Worm (Caenorhabditis elegans) whole organism, L1 larva: ENCODE results near the gene fust-1.
A peak's percentile ranks its signal among the peaks of the same experiment; 100 is the strongest.

Source experiments
- F16B12.6 ChIP-seq: fragments of 150-350 bp; optimal IDR thresholded peaks from 2 replicates; lab custom pipeline; 2014; ENCODE audit warnings: missing biosample characterization, missing genetic modification characterization
- Y116A8C.19 ChIP-seq: sonication (generic microtip); optimal IDR thresholded peaks from 2 replicates; lab custom pipeline; 2016; ENCODE audit warnings: missing compliant biosample characterization, missing genetic modification characterization, borderline replicate concordance
- blmp-1 ChIP-seq: fragments of 150-350 bp; optimal IDR thresholded peaks from 2 replicates; lab custom pipeline; 2014; ENCODE audit warnings: missing biosample characterization, missing genetic modification characterization
- ceh-8 ChIP-seq: fragments of 200-800 bp; sonication (Bioruptor generic); optimal IDR thresholded peaks from 2 replicates; lab custom pipeline; 2018; ENCODE audit warnings: mild to moderate bottlenecking, missing genetic modification characterization, moderate library complexity, missing compliant biosample characterization
- ceh-90 ChIP-seq: sonication (generic microtip); optimal IDR thresholded peaks from 2 replicates; lab custom pipeline; 2016; ENCODE audit warnings: missing genetic modification characterization, missing compliant biosample characterization
- ces-1 ChIP-seq: fragments of 150-350 bp; optimal IDR thresholded peaks from 2 replicates; lab custom pipeline; 2014; ENCODE audit warnings: missing biosample characterization, missing genetic modification reagents, missing genetic modification characterization
- dpl-1 ChIP-seq, 3 experiments: fragments of 150-350 bp in 2 of 3; sonication (generic microtip) in 1 of 3; optimal IDR thresholded peaks; 2 replicates each; lab custom pipeline; 2014 to 2017; ENCODE audit warnings: missing biosample characterization in 3 of 3, missing genetic modification characterization in 3 of 3, missing genetic modification reagents in 3 of 3
- dsc-1 ChIP-seq: sonication (generic microtip); optimal IDR thresholded peaks from 2 replicates; lab custom pipeline; 2016; ENCODE audit warnings: mild to moderate bottlenecking, missing genetic modification characterization, missing compliant biosample characterization
- efl-1 ChIP-seq, 4 experiments: fragments of 150-350 bp; optimal IDR thresholded peaks in 3 of 4; peaks in 1 of 4; 1 replicate in 1 of 4; 2 replicates in 3 of 4; lab custom pipeline; 2014; ENCODE audit warnings: missing biosample characterization in 2 of 4, missing genetic modification characterization in 2 of 4, missing genetic modification reagents in 2 of 4
- efl-3 ChIP-seq: fragments of 200-800 bp; sonication (Bioruptor generic); optimal IDR thresholded peaks from 2 replicates; lab custom pipeline; 2018; ENCODE audit warnings: mild to moderate bottlenecking, missing genetic modification characterization, missing compliant biosample characterization
- egl-13 ChIP-seq: sonication (generic microtip); optimal IDR thresholded peaks from 2 replicates; lab custom pipeline; 2016; ENCODE audit warnings: missing genotype, missing genetic modification reagents, missing genetic modification characterization, missing compliant biosample characterization
- fkh-10 ChIP-seq: sonication (generic microtip); optimal IDR thresholded peaks from 2 replicates; lab custom pipeline; 2017; ENCODE audit warnings: missing biosample characterization, missing genetic modification reagents, missing genetic modification characterization
- hlh-17 ChIP-seq: fragments of 200-800 bp; sonication (Bioruptor generic); optimal IDR thresholded peaks from 2 replicates; lab custom pipeline; 2018; ENCODE audit warnings: missing genetic modification characterization, mild to moderate bottlenecking, missing compliant biosample characterization, moderate library complexity, borderline replicate concordance
- hpl-2 ChIP-seq: fragments of 150-350 bp; optimal IDR thresholded peaks from 2 replicates; lab custom pipeline; 2014; ENCODE audit warnings: missing biosample characterization, missing genetic modification reagents, missing genetic modification characterization
- irx-1 ChIP-seq: sonication (generic microtip); optimal IDR thresholded peaks from 2 replicates; lab custom pipeline; 2016; ENCODE audit warnings: missing genetic modification characterization, missing compliant biosample characterization
- isw-1 ChIP-seq: fragments of 200-800 bp; sonication (Bioruptor generic); IDR thresholded peaks from 2 replicates; pipeline ENCODE4 v1.3.6; 2022; ENCODE audit warnings: missing genetic modification characterization, missing compliant biosample characterization
- jun-1 ChIP-seq: fragments of 150-350 bp; optimal IDR thresholded peaks from 2 replicates; lab custom pipeline; 2014; ENCODE audit warnings: missing biosample characterization, missing genetic modification reagents, missing genetic modification characterization
- lin-13 ChIP-seq: fragments of 150-350 bp; optimal IDR thresholded peaks from 2 replicates; lab custom pipeline; 2014; ENCODE audit warnings: missing biosample characterization, missing genetic modification reagents, missing genetic modification characterization
- lin-14 ChIP-seq: fragments of 200-800 bp; sonication (Bioruptor generic); optimal IDR thresholded peaks from 2 replicates; lab custom pipeline; 2018; ENCODE audit warnings: mild to moderate bottlenecking, missing genetic modification characterization, moderate library complexity, missing compliant biosample characterization
- lin-15B ChIP-seq: fragments of 150-350 bp; sonication (generic microtip); optimal IDR thresholded peaks from 3 replicates; lab custom pipeline; 2014; ENCODE audit warnings: missing biosample characterization, missing genetic modification characterization
- lin-35 ChIP-seq, 2 experiments: fragments of 150-350 bp; optimal IDR thresholded peaks; 2 replicates each; lab custom pipeline; 2014; ENCODE audit warnings: missing biosample characterization in 2 of 2, missing genetic modification characterization in 2 of 2, missing genetic modification reagents in 2 of 2
- lin-39 ChIP-seq: fragments of 150-350 bp; optimal IDR thresholded peaks from 2 replicates; lab custom pipeline; 2014; ENCODE audit warnings: missing biosample characterization, missing genetic modification reagents, missing genetic modification characterization
- mdl-1 ChIP-seq, 2 experiments: fragments of 150-350 bp; optimal IDR thresholded peaks; 2 replicates each; lab custom pipeline; 2014 to 2017; ENCODE audit warnings: missing biosample characterization in 2 of 2, missing genetic modification characterization in 2 of 2, inconsistent platforms in 1 of 2
- mef-2 ChIP-seq: fragments of 150-350 bp; optimal IDR thresholded peaks from 2 replicates; lab custom pipeline; 2014; ENCODE audit warnings: missing biosample characterization, missing genetic modification characterization
- mep-1 ChIP-seq: fragments of 150-350 bp; optimal IDR thresholded peaks from 2 replicates; lab custom pipeline; 2014; ENCODE audit warnings: missing biosample characterization, missing genetic modification characterization
- nhr-11 ChIP-seq: fragments of 150-350 bp; optimal IDR thresholded peaks from 2 replicates; lab custom pipeline; 2014; ENCODE audit warnings: missing biosample characterization, missing genetic modification characterization
- nhr-19 ChIP-seq: fragments of 200-800 bp; sonication (Bioruptor generic); conservative IDR thresholded peaks from 2 replicates; pipeline ENCODE4 v1.3.6; 2022; ENCODE audit warnings: missing genetic modification characterization, missing compliant biosample characterization
- nhr-237 ChIP-seq: fragments of 150-350 bp; optimal IDR thresholded peaks from 2 replicates; lab custom pipeline; 2014; ENCODE audit warnings: missing biosample characterization, missing genetic modification characterization
- nhr-28 ChIP-seq: fragments of 150-350 bp; optimal IDR thresholded peaks from 2 replicates; lab custom pipeline; 2014; ENCODE audit warnings: missing biosample characterization, missing genetic modification characterization
- nhr-47 ChIP-seq: sonication (generic microtip); optimal IDR thresholded peaks from 2 replicates; lab custom pipeline; 2016; ENCODE audit warnings: mild to moderate bottlenecking, missing genetic modification characterization, moderate library complexity, missing compliant biosample characterization
- nhr-71 ChIP-seq: sonication (generic microtip); optimal IDR thresholded peaks from 2 replicates; lab custom pipeline; 2016; ENCODE audit warnings: mild to moderate bottlenecking, missing genetic modification characterization, moderate library complexity, missing compliant biosample characterization
- nhr-77 ChIP-seq: fragments of 150-350 bp; optimal IDR thresholded peaks from 2 replicates; lab custom pipeline; 2014; ENCODE audit warnings: missing biosample characterization, missing genetic modification characterization
- nhr-84 ChIP-seq: sonication (generic microtip); optimal IDR thresholded peaks from 2 replicates; lab custom pipeline; 2017; ENCODE audit warnings: missing biosample characterization, missing genetic modification characterization
- nhr-85 ChIP-seq: sonication (generic microtip); peaks from one replicate; lab custom pipeline; 2016; ENCODE audit warnings: missing genetic modification characterization, inconsistent platforms, missing compliant biosample characterization
- nhr-90 ChIP-seq: sonication (generic microtip); optimal IDR thresholded peaks from 2 replicates; lab custom pipeline; 2016; ENCODE audit warnings: mild to moderate bottlenecking, missing genetic modification characterization, missing compliant biosample characterization; ENCODE audit not compliant: poor library complexity
- pax-3 ChIP-seq: fragments of 200-800 bp; sonication (Bioruptor generic); optimal IDR thresholded peaks from 2 replicates; lab custom pipeline; 2018; ENCODE audit warnings: mild to moderate bottlenecking, missing genetic modification characterization, moderate library complexity, missing compliant biosample characterization
- rnt-1 ChIP-seq: sonication (generic microtip); optimal IDR thresholded peaks from 2 replicates; lab custom pipeline; 2016; ENCODE audit warnings: mild to moderate bottlenecking, missing genetic modification characterization, moderate library complexity, missing compliant biosample characterization
- snpc-4 ChIP-seq: fragments of 150-350 bp; optimal IDR thresholded peaks from 2 replicates; lab custom pipeline; 2014; ENCODE audit warnings: missing biosample characterization, missing genetic modification characterization
- tbx-2 ChIP-seq: sonication (generic microtip); optimal IDR thresholded peaks from 2 replicates; lab custom pipeline; 2016; ENCODE audit warnings: missing genetic modification characterization, missing compliant biosample characterization
- unc-30 ChIP-seq: sonication (generic microtip); optimal IDR thresholded peaks from 2 replicates; lab custom pipeline; 2017; ENCODE audit warnings: missing biosample characterization, missing genetic modification characterization
- unc-62 ChIP-seq: fragments of 150-350 bp; optimal IDR thresholded peaks from 2 replicates; lab custom pipeline; 2014; ENCODE audit warnings: missing biosample characterization, missing genetic modification reagents, missing genetic modification characterization
- unc-98 ChIP-seq: fragments of 200-800 bp; sonication (Bioruptor generic); IDR thresholded peaks from 2 replicates; pipeline ENCODE4 v1.3.6; 2022; ENCODE audit warnings: missing genetic modification characterization, missing compliant biosample characterization
- ztf-11 ChIP-seq, 2 experiments: sonication (generic microtip); optimal IDR thresholded peaks; 2 replicates each; lab custom pipeline; 2016 to 2017; ENCODE audit warnings: missing genetic modification characterization in 2 of 2, missing biosample characterization in 1 of 2, missing compliant biosample characterization in 1 of 2

The fust-1 gene

DNA sequence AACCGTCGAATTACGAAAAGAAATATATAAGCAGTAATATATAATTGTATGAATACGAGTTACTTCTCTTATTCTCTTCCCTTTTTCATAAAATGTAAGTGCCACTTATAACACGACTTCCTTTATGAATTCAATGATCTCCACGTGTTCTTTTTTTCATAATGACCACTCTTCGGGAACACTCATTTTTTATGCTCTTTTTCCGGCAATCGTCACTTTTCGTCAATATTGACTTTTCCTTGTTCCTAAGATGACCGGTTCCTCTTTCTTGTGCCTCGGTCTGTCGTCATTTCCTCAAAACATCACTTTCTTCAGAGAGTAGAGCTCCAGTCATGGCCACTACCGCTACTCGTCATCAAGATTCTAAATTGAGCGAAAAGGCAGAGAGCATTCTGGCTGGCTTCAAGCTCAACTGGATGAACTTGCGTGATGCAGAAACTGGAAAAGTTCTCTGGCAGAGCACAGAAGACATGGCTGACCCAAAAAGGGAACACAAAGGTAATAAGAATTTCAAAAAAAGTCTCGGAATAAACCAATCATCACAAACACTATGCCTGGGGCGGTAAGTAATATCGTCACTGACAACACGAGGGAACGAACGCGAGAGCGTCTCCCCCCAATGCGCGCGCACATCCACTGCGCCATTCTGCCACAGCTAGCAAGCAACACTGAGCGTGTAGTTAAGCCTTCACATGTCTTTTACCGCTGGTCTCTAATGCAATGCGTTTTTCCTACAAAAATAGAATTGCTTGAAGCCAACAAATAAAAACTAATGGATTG lies 31.3 kb downstream of the fust-1 start, which contains the start of gene pdl-1 (continued):
- TF ChIP-seq lin-35 (GFP tag; optimal IDR thresholded peaks at IDR 0.05; lab: Kevin White, UChicago) (peak; percentile 63 to 77), nhr-47 (tag; lab: Kevin White, UChicago) (peak; percentile 78), lin-13 (GFP tag; lab: Kevin White, UChicago) (peak; percentile 27), isw-1 (GFP tag; lab: Robert Waterston, UW) (peak; percentile 43), mdl-1 (tag; optimal IDR thresholded peaks at IDR 0.05; lab: Kevin White, UChicago) (peak in 1 of 2 experiments; percentile 79), nhr-90 (tag; lab: Kevin White, UChicago) (no peak), mef-2 (tag; lab: Kevin White, UChicago) (no peak), ces-1 (GFP tag; lab: Kevin White, UChicago) (no peak), irx-1 (peak; percentile 17), nhr-84 (tag; lab: Kevin White, UChicago) (no peak), nhr-19 (GFP tag; lab: Robert Waterston, UW) (peak; percentile 73), ceh-8 (GFP tag; lab: Kevin White, UChicago) (no peak), nhr-85 (tag; lab: Kevin White, UChicago) (peak; percentile 68), unc-30 (tag; lab: Kevin White, UChicago) (no peak), nhr-28 (tag; lab: Kevin White, UChicago) (no peak), F16B12.6 (tag; lab: Kevin White, UChicago) (peak; percentile 32), tbx-2 (tag; lab: Kevin White, UChicago) (peak; percentile 65), efl-3 (GFP tag; lab: Kevin White, UChicago) (no peak), nhr-71 (peak; percentile 73), nhr-237 (tag; lab: Kevin White, UChicago) (no peak), dpl-1 (GFP tag; optimal IDR thresholded peaks at IDR 0.05; lab: Kevin White, UChicago) (peak in 2 of 3 experiments; percentile 34 to 43), dsc-1 (tag; lab: Kevin White, UChicago) (peak; percentile 72), pax-3 (peak; percentile 69), efl-1 (optimal IDR thresholded peaks at IDR 0.05; lab: Kevin White, UChicago) (peak; percentile 44 to 60), efl-1 (GFP tag; optimal IDR thresholded peaks at IDR 0.05 in 1 of 2; lab: Kevin White, UChicago) (peak; percentile 35 to 96), ztf-11 (tag; optimal IDR thresholded peaks at IDR 0.05; lab: Kevin White, UChicago) (peak in 1 of 2 experiments; percentile 3), fkh-10 (GFP tag; lab: Kevin White, UChicago) (peak; percentile 64), hlh-17 (GFP tag; lab: Kevin White, UChicago) (no peak), mep-1 (peak; percentile 77), Y116A8C.19 (tag; lab: Kevin White, UChicago) (no peak), blmp-1 (tag; lab: Kevin White, UChicago) (peak; percentile 27), snpc-4 (tag; lab: Kevin White, UChicago) (peak; percentile 58), unc-62 (GFP tag; lab: Kevin White, UChicago) (no peak), egl-13 (tag; lab: Kevin White, UChicago) (peak; percentile 38), lin-39 (tag; lab: Kevin White, UChicago) (no peak), rnt-1 (tag; lab: Kevin White, UChicago) (peak; percentile 79), ceh-90 (tag; lab: Kevin White, UChicago) (no peak), nhr-11 (tag; lab: Kevin White, UChicago) (no peak), nhr-77 (tag; lab: Kevin White, UChicago) (no peak), hpl-2 (GFP tag; lab: Kevin White, UChicago) (no peak), unc-98 (no peak), jun-1 (tag; lab: Kevin White, UChicago) (peak; percentile 37), lin-15B (no peak), lin-14 (GFP tag; lab: Kevin White, UChicago) (peak; percentile 61)
